Fruit fly (Drosophila melanogaster): Measurements from ENCODE around the gene Nup154.
A peak's percentile ranks its signal among the peaks of the same experiment; 100 is the strongest.

dm6 chr2L:10989162-10989561 is 15.5 kb upstream of the Nup154 start, which contains the start of gene TTLL4A:
- TF ChIP-seq CG14711 (tag; optimal IDR thresholded peaks at IDR 0.05) (peak; percentile 2), toe (GFP tag; optimal IDR thresholded peaks at IDR 0.05) (no peak), CG7101 (tag; optimal IDR thresholded peaks at IDR 0.05) (no peak), cic (GFP tag; optimal IDR thresholded peaks at IDR 0.05) (no peak), CG5204 (GFP tag; optimal IDR thresholded peaks at IDR 0.05) (no peak), kay (GFP tag; ENCODE audit: borderline replicate concordance) (peak; percentile 38), Mnt (GFP tag; optimal IDR thresholded peaks at IDR 0.05) (peak; percentile 92), cnc (optimal IDR thresholded peaks at IDR 0.05) (no peak), Clk (GFP tag; optimal IDR thresholded peaks at IDR 0.05) (no peak), CG1620 (GFP tag; optimal IDR thresholded peaks at IDR 0.05) (peak; percentile 32), CG11617 (GFP tag; optimal IDR thresholded peaks at IDR 0.05) (no peak), Crg-1 (GFP tag; optimal IDR thresholded peaks at IDR 0.05) (no peak), ovo (GFP tag; optimal IDR thresholded peaks at IDR 0.05) (peak; percentile 39)

Measured in whole organism, adult.